Fruit fly (Drosophila melanogaster): ENCODE measurements around the gene Zip71B.

The Zip71B gene

dm6 chr3L:14986340-14986916 lies 5.7 kb upstream of the Zip71B start (continued):
- no peak for TF ChIP-seq pan (optimal IDR thresholded peaks at IDR 0.05)
- TF ChIP-seq pan (GFP tag; optimal IDR thresholded peaks at IDR 0.05 in 1 of 2, IDR thresholded peaks at IDR 0.05 in 1 of 2), result peak in 1 of 2 experiments; percentile 23
- TF ChIP-seq dati (GFP tag; IDR thresholded peaks at IDR 0.05), result no peak
- TF ChIP-seq Gug (GFP tag; IDR thresholded peaks at IDR 0.05), result no peak
- no peak for TF ChIP-seq Drgx (GFP tag; IDR thresholded peaks at IDR 0.05)
- peak; percentile 33 for TF ChIP-seq dmrt99B (tag; optimal IDR thresholded peaks at IDR 0.05)
- peak; percentile 14 for TF ChIP-seq CG17568 (GFP tag; optimal IDR thresholded peaks at IDR 0.05)
- peak; percentile 22 for TF ChIP-seq D19A (tag; optimal IDR thresholded peaks at IDR 0.05)
- peak; percentile 27 for TF ChIP-seq gem (tag; optimal IDR thresholded peaks at IDR 0.05)
- TF ChIP-seq row (GFP tag; IDR thresholded peaks at IDR 0.05), result 0 out of 3 replicates have a peak, but pooled peaks have one; percentile 17
- no peak for TF ChIP-seq CG1647 (GFP tag; optimal IDR thresholded peaks at IDR 0.05)
- TF ChIP-seq CG10321 (GFP tag; IDR thresholded peaks at IDR 0.05), result no peak
- peak; percentile 1 for TF ChIP-seq CG30403 (GFP tag; optimal IDR thresholded peaks at IDR 0.05)
- TF ChIP-seq vvl (GFP tag; IDR thresholded peaks at IDR 0.05), result peak; percentile 56; the same call in 1 of the 2 replicates
- TF ChIP-seq Mad (GFP tag; optimal IDR thresholded peaks at IDR 0.05), result no peak
- no peak for TF ChIP-seq CG17361 (GFP tag; IDR thresholded peaks at IDR 0.05)
- no peak for TF ChIP-seq shn (GFP tag; optimal IDR thresholded peaks at IDR 0.05)
- no peak for TF ChIP-seq CG6813 (GFP tag; optimal IDR thresholded peaks at IDR 0.05)
- no peak for TF ChIP-seq CG10431 (GFP tag; optimal IDR thresholded peaks at IDR 0.05)
- TF ChIP-seq Sox102F (GFP tag; optimal IDR thresholded peaks at IDR 0.05), result peak; percentile 6
- TF ChIP-seq Dip3 (GFP tag; optimal IDR thresholded peaks at IDR 0.05), result no peak

- TF ChIP-seq BtbVII (GFP tag; optimal IDR thresholded peaks at IDR 0.05), result peak; percentile 23
- 0 out of 2 replicates have a peak, but pooled peaks have one; percentile 18 for TF ChIP-seq sna (GFP tag; IDR thresholded peaks at IDR 0.05; ENCODE audit: partially characterized antibody)
- peak in 1 of 2 experiments; percentile 67 for TF ChIP-seq eve (GFP tag; optimal IDR thresholded peaks at IDR 0.05)
- 0 out of 2 replicates have a peak, but pooled peaks have one; percentile 34 for TF ChIP-seq unc-4 (GFP tag; IDR thresholded peaks at IDR 0.05; ENCODE audit: partially characterized antibody)
- TF ChIP-seq CG4282 (GFP tag; optimal IDR thresholded peaks at IDR 0.05), result no peak
- peak; percentile 37 for TF ChIP-seq CG12769 (tag; optimal IDR thresholded peaks at IDR 0.05)
- TF ChIP-seq CG15479 (GFP tag; optimal IDR thresholded peaks at IDR 0.05), result peak; percentile 45
- TF ChIP-seq chinmo (GFP tag; IDR thresholded peaks at IDR 0.05; ENCODE audit: partially characterized antibody), result 0 out of 4 replicates have a peak, but pooled peaks have one; percentile 69
- TF ChIP-seq chn (GFP tag; optimal IDR thresholded peaks at IDR 0.05), result no peak
- no peak for TF ChIP-seq CG7745 (tag; optimal IDR thresholded peaks at IDR 0.05)
- TF ChIP-seq twi (tag; optimal IDR thresholded peaks at IDR 0.05), result peak; percentile 39
- peak; percentile 26 for TF ChIP-seq CG5180 (GFP tag; optimal IDR thresholded peaks at IDR 0.05)
- peak; percentile 18 for TF ChIP-seq CG8388 (GFP tag; optimal IDR thresholded peaks at IDR 0.05)
- TF ChIP-seq Blimp-1 (GFP tag; optimal IDR thresholded peaks at IDR 0.05), result no peak
- TF ChIP-seq CG34422 (GFP tag; IDR thresholded peaks at IDR 0.05), result peak; percentile 44; the same call in 1 of the 3 replicates
- no peak for TF ChIP-seq CG2120 (GFP tag; optimal IDR thresholded peaks at IDR 0.05)
- no peak for TF ChIP-seq tin (GFP tag; optimal IDR thresholded peaks at IDR 0.05)
- TF ChIP-seq CG13894 (tag; optimal IDR thresholded peaks at IDR 0.05), result peak; percentile 43
- TF ChIP-seq CG9609 (GFP tag; optimal IDR thresholded peaks at IDR 0.05), result no peak
- peak; percentile 80 for TF ChIP-seq sens (GFP tag)
- TF ChIP-seq Fer1 (GFP tag; optimal IDR thresholded peaks at IDR 0.05), result no peak
- no peak for TF ChIP-seq gcm2 (GFP tag; optimal IDR thresholded peaks at IDR 0.05)
- TF ChIP-seq row (GFP tag; IDR thresholded peaks at IDR 0.05), result 0 out of 3 replicates have a peak, but pooled peaks have one; percentile 16
- no peak for TF ChIP-seq dpn (GFP tag; optimal IDR thresholded peaks at IDR 0.05)
- peak; percentile 35 for TF ChIP-seq CG10543 (GFP tag; optimal IDR thresholded peaks at IDR 0.05)
- TF ChIP-seq E2f2 (GFP tag; IDR thresholded peaks at IDR 0.05), result no peak
- TF ChIP-seq CG2199 (GFP tag; IDR thresholded peaks at IDR 0.05), result peak; percentile 60; the same call in 2 of the 3 replicates
Observed at dm6 chr3L:14986984-14987896, 4.8 kb upstream of the Zip71B start.
